Fruit fly (Drosophila melanogaster): ENCODE results near the gene CG14687.

DNA sequence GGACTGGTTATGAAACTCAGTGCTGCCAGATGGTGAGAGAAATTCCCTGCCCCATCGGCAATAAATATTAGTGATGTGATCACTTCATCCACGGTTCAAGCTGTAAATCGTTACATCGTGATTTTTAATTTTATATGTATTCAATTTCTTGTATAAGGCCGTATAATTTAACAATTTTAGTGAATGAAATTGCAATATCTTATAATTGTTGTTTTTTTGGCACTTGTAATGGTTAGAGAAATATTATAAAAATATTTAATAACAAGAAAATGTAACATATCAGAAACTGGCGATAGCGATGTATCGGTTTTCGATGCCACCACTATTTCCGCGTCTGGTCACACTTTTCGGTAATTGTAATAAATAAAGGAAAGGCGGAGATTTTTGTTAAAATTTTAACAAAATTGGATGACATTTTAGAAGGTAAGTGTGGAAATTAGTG is 8.6 kb upstream of the CG14687 start, which contains the start of the genes mRpL37 and Rbp1:
- TF ChIP-seq CG12605 (GFP tag; IDR thresholded peaks at IDR 0.05): no peak
- no peak; the same call in 1 of the 2 replicates for TF ChIP-seq CG32121 (GFP tag; IDR thresholded peaks at IDR 0.05)
- peak; percentile 55 for TF ChIP-seq CG9948 (tag; optimal IDR thresholded peaks at IDR 0.05)
- peak; percentile 46 for TF ChIP-seq Snoo (tag; optimal IDR thresholded peaks at IDR 0.05)
- TF ChIP-seq Pif1B (GFP tag; optimal IDR thresholded peaks at IDR 0.05): no peak
- no peak for TF ChIP-seq EcR (GFP tag; optimal IDR thresholded peaks at IDR 0.05)
- TF ChIP-seq CG17806 (tag; optimal IDR thresholded peaks at IDR 0.05): peak; percentile 59
- TF ChIP-seq CG34367 (tag; optimal IDR thresholded peaks at IDR 0.05): no peak
- TF ChIP-seq gl (tag; optimal IDR thresholded peaks at IDR 0.05): no peak
- TF ChIP-seq CG4496 (GFP tag; IDR thresholded peaks at IDR 0.05): peak; percentile 77
- no peak for TF ChIP-seq CG13204 (GFP tag; optimal IDR thresholded peaks at IDR 0.05)
- TF ChIP-seq rn (GFP tag; IDR thresholded peaks at IDR 0.05): no peak
- peak; percentile 73 for TF ChIP-seq CG15710 (tag; optimal IDR thresholded peaks at IDR 0.05)
